Worm (Caenorhabditis elegans) whole organism, L4/young adult: Measurements from ENCODE around the gene mig-32.

Experiments
- W03F9.2 ChIP-seq: fragments of 150-350 bp; optimal IDR thresholded peaks from 2 replicates; lab custom pipeline; 2014; ENCODE audit warnings: missing biosample characterization, missing genetic modification characterization
- dao-5 ChIP-seq: sonication (generic microtip); optimal IDR thresholded peaks from 2 replicates; lab custom pipeline; 2016; ENCODE audit warnings: missing genotype, missing genetic modification characterization, moderate library complexity, missing compliant biosample characterization

ce11 chrIV:12109743-12110142, 17.7 kb upstream of the mig-32 start:
- TF ChIP-seq dao-5 (tag; lab: Kevin White, UChicago) (no peak), W03F9.2 (tag; lab: Kevin White, UChicago) (no peak)
